Comparison of ENCODE assay signal across 1 fruit fly cellular context in genomic region chr2L:5225547-5226213, dm6.
TF ChIP-seq lines count a peak whose summit lies in the region.

No protein-coding gene starts in this region.

TF ChIP-seq in whole organism, embryonic, 481 proteins besides CTCF, POLR2A, EP300 and RAD21 (continued from another document):
- TF ChIP-seq CG10321 (GFP tag; IDR thresholded peaks at IDR 0.05; lab: Robert Waterston, UW) (no peak), HLHmδ (GFP tag; optimal IDR thresholded peaks at IDR 0.05; lab: Kevin White, UChicago) (no peak), HmgD (GFP tag; optimal IDR thresholded peaks at IDR 0.05; lab: Kevin White, UChicago) (no peak), CG4707 (GFP tag; optimal IDR thresholded peaks at IDR 0.05; lab: Kevin White, UChicago) (no peak), Pdp1 (GFP tag; optimal IDR thresholded peaks at IDR 0.05; lab: Kevin White, UChicago) (peak; percentile 7 to 64), zf30C (GFP tag; optimal IDR thresholded peaks at IDR 0.05; lab: Kevin White, UChicago) (no peak), CG5953 (GFP tag; IDR thresholded peaks at IDR 0.05; lab: Robert Waterston, UW) (no peak), CG7745 (tag; optimal IDR thresholded peaks at IDR 0.05; lab: Kevin White, UChicago) (no peak), Fer2 (tag; optimal IDR thresholded peaks at IDR 0.05; lab: Kevin White, UChicago) (no peak), CG3065 (GFP tag; optimal IDR thresholded peaks at IDR 0.05; lab: Kevin White, UChicago) (no peak), Meics (GFP tag; optimal IDR thresholded peaks at IDR 0.05; lab: Kevin White, UChicago) (peak; percentile 36), CG17612 (GFP tag; IDR thresholded peaks at IDR 0.05; lab: Robert Waterston, UW) (no peak), CG30403 (GFP tag; optimal IDR thresholded peaks at IDR 0.05; lab: Kevin White, UChicago) (peak; percentile 22), CG42726 (GFP tag; IDR thresholded peaks at IDR 0.05; lab: Robert Waterston, UW; ENCODE audit: partially characterized antibody) (no peak), Bteb2 (GFP tag; optimal IDR thresholded peaks at IDR 0.05; lab: Kevin White, UChicago) (no peak), CG3838 (GFP tag; optimal IDR thresholded peaks at IDR 0.05; lab: Kevin White, UChicago) (no peak), yki (optimal IDR thresholded peaks at IDR 0.05; lab: Kevin White, UChicago) (no peak), NFAT (GFP tag; IDR thresholded peaks at IDR 0.05; lab: Robert Waterston, UW) (peak; percentile 54), nau (GFP tag; optimal IDR thresholded peaks at IDR 0.05; lab: Kevin White, UChicago) (peak; percentile 3), C15 (GFP tag; IDR thresholded peaks at IDR 0.05; lab: Robert Waterston, UW) (no peak), z (GFP tag; IDR thresholded peaks at IDR 0.05; lab: Robert Waterston, UW) (no peak), CG17568 (GFP tag; optimal IDR thresholded peaks at IDR 0.05; lab: Kevin White, UChicago) (no peak), B-H2 (GFP tag; optimal IDR thresholded peaks at IDR 0.05; lab: Kevin White, UChicago) (no peak), tup (GFP tag; optimal IDR thresholded peaks at IDR 0.05; lab: Kevin White, UChicago) (no peak), CG6272 (GFP tag; IDR thresholded peaks at IDR 0.05; lab: Robert Waterston, UW) (no peak), Mes4 (GFP tag; optimal IDR thresholded peaks at IDR 0.05; lab: Kevin White, UChicago) (no peak), Usf (GFP tag; optimal IDR thresholded peaks at IDR 0.05; lab: Kevin White, UChicago) (no peak), Hr39 (optimal IDR thresholded peaks at IDR 0.05; lab: Kevin White, UChicago) (no peak), CG8089 (GFP tag; optimal IDR thresholded peaks at IDR 0.05; lab: Kevin White, UChicago) (no peak), da (GFP tag; optimal IDR thresholded peaks at IDR 0.05; lab: Kevin White, UChicago) (no peak), CG7839 (tag; optimal IDR thresholded peaks at IDR 0.05; lab: Kevin White, UChicago) (peak; percentile 36), Rx (GFP tag; IDR thresholded peaks at IDR 0.05; lab: Robert Waterston, UW) (no peak), fd64A (GFP tag; optimal IDR thresholded peaks at IDR 0.05; lab: Kevin White, UChicago) (no peak), CG13123 (GFP tag; optimal IDR thresholded peaks at IDR 0.05; lab: Kevin White, UChicago) (no peak), CG17186 (GFP tag; optimal IDR thresholded peaks at IDR 0.05; lab: Kevin White, UChicago) (no peak), CG3726 (GFP tag; IDR thresholded peaks at IDR 0.05; lab: Robert Waterston, UW) (no peak), Lim3 (GFP tag; IDR thresholded peaks at IDR 0.05; lab: Robert Waterston, UW) (no peak), vvl (GFP tag; IDR thresholded peaks at IDR 0.05; lab: Robert Waterston, UW) (peak; percentile 57), CG1024 (GFP tag; IDR thresholded peaks at IDR 0.05; lab: Robert Waterston, UW) (no peak), CG2202 (tag; optimal IDR thresholded peaks at IDR 0.05; lab: Kevin White, UChicago) (no peak), row (GFP tag; IDR thresholded peaks at IDR 0.05; lab: Robert Waterston, UW) (peak; percentile 82), scrt (GFP tag; optimal IDR thresholded peaks at IDR 0.05; lab: Kevin White, UChicago) (peak; percentile 15), CG10543 (GFP tag; optimal IDR thresholded peaks at IDR 0.05; lab: Kevin White, UChicago) (peak; percentile 39), Eip74EF (GFP tag; optimal IDR thresholded peaks at IDR 0.05; lab: Kevin White, UChicago) (no peak), Bgb (GFP tag; IDR thresholded peaks at IDR 0.05; lab: Robert Waterston, UW; ENCODE audit: partially characterized antibody) (no peak), stc (GFP tag; IDR thresholded peaks at IDR 0.05; lab: Robert Waterston, UW) (peak; percentile 49; the same call in 1 of the 2 replicates), wor (GFP tag; IDR thresholded peaks at IDR 0.05; lab: Robert Waterston, UW) (no peak), bigmax (GFP tag; optimal IDR thresholded peaks at IDR 0.05; lab: Kevin White, UChicago) (no peak), usp (GFP tag; optimal IDR thresholded peaks at IDR 0.05; lab: Kevin White, UChicago) (no peak), dpn (GFP tag; optimal IDR thresholded peaks at IDR 0.05; lab: Kevin White, UChicago) (peak; percentile 15 to 30), Ptx1 (GFP tag; IDR thresholded peaks at IDR 0.05; lab: Robert Waterston, UW) (peak; percentile 70), CG6813 (GFP tag; optimal IDR thresholded peaks at IDR 0.05; lab: Kevin White, UChicago) (peak; percentile 17), gce (GFP tag; IDR thresholded peaks at IDR 0.05; lab: Robert Waterston, UW) (peak; percentile 62; the same call in 2 of the 3 replicates), dati (GFP tag; IDR thresholded peaks at IDR 0.05; lab: Robert Waterston, UW) (no peak), CG17912 (GFP tag; optimal IDR thresholded peaks at IDR 0.05; lab: Kevin White, UChicago) (no peak), ATbp (GFP tag; optimal IDR thresholded peaks at IDR 0.05; lab: Kevin White, UChicago) (peak; percentile 7), Myb (GFP tag; optimal IDR thresholded peaks at IDR 0.05; lab: Kevin White, UChicago) (peak; percentile 3), CG14860 (GFP tag; IDR thresholded peaks at IDR 0.05; lab: Robert Waterston, UW; ENCODE audit: partially characterized antibody) (no peak), Mad (GFP tag; optimal IDR thresholded peaks at IDR 0.05; lab: Kevin White, UChicago) (no peak), Hr3 (GFP tag; optimal IDR thresholded peaks at IDR 0.05; lab: Kevin White, UChicago) (no peak), Jarid2 (GFP tag; optimal IDR thresholded peaks at IDR 0.05; lab: Kevin White, UChicago) (no peak), YL-1 (GFP tag; optimal IDR thresholded peaks at IDR 0.05; lab: Kevin White, UChicago) (no peak), chinmo (GFP tag; IDR thresholded peaks at IDR 0.05; lab: Robert Waterston, UW; ENCODE audit: partially characterized antibody) (0 out of 4 replicates have a peak, but pooled peaks have one; percentile 45), CG9876 (GFP tag; optimal IDR thresholded peaks at IDR 0.05; lab: Kevin White, UChicago) (no peak), CG13775 (GFP tag; optimal IDR thresholded peaks at IDR 0.05; lab: Kevin White, UChicago) (no peak), cg (GFP tag; optimal IDR thresholded peaks at IDR 0.05; lab: Kevin White, UChicago) (no peak), grau (tag; optimal IDR thresholded peaks at IDR 0.05; lab: Kevin White, UChicago) (peak; percentile 6), CG11093 (GFP tag; IDR thresholded peaks at IDR 0.05; lab: Robert Waterston, UW) (no peak), Trl (optimal IDR thresholded peaks at IDR 0.05; lab: Kevin White, UChicago) (no peak), Trl (GFP tag; optimal IDR thresholded peaks at IDR 0.05; lab: Kevin White, UChicago) (no peak), cato (GFP tag; optimal IDR thresholded peaks at IDR 0.05; lab: Kevin White, UChicago; ENCODE audit: borderline replicate concordance) (no peak), CG8478 (optimal IDR thresholded peaks at IDR 0.05; lab: Kevin White, UChicago) (no peak), PHDP (tag; optimal IDR thresholded peaks at IDR 0.05; lab: Kevin White, UChicago) (peak; percentile 6), hb (GFP tag; IDR thresholded peaks at IDR 0.05; lab: Robert Waterston, UW; ENCODE audit: partially characterized antibody) (no peak), Med (GFP tag; lab: Kevin White, UChicago) (peak; percentile 84), CG12769 (tag; optimal IDR thresholded peaks at IDR 0.05; lab: Kevin White, UChicago) (peak; percentile 60), org-1 (GFP tag; optimal IDR thresholded peaks at IDR 0.05; lab: Kevin White, UChicago) (peak; percentile 1), CG33213 (GFP tag; optimal IDR thresholded peaks at IDR 0.05; lab: Kevin White, UChicago) (no peak), exex (tag; optimal IDR thresholded peaks at IDR 0.05; lab: Kevin White, UChicago) (no peak), danr (GFP tag; IDR thresholded peaks at IDR 0.05; lab: Robert Waterston, UW) (no peak), Fer3 (tag; optimal IDR thresholded peaks at IDR 0.05; lab: Kevin White, UChicago) (peak; percentile 18), CG18262 (tag; optimal IDR thresholded peaks at IDR 0.05; lab: Kevin White, UChicago) (no peak), luna (GFP tag; optimal IDR thresholded peaks at IDR 0.05; lab: Kevin White, UChicago) (no peak), Abd-B (GFP tag; optimal IDR thresholded peaks at IDR 0.05; lab: Kevin White, UChicago) (no peak), CG8359 (GFP tag; optimal IDR thresholded peaks at IDR 0.05; lab: Kevin White, UChicago; ENCODE audit: borderline replicate concordance) (no peak), odd (GFP tag; optimal IDR thresholded peaks at IDR 0.05; lab: Kevin White, UChicago) (no peak), fd3F (GFP tag; optimal IDR thresholded peaks at IDR 0.05; lab: Kevin White, UChicago) (no peak), dimm (GFP tag; IDR thresholded peaks at IDR 0.05; lab: Robert Waterston, UW) (no peak), CG30020 (tag; optimal IDR thresholded peaks at IDR 0.05; lab: Kevin White, UChicago) (no peak), Hsf (GFP tag; optimal IDR thresholded peaks at IDR 0.05; lab: Kevin White, UChicago) (no peak), slp2 (GFP tag; optimal IDR thresholded peaks at IDR 0.05; lab: Kevin White, UChicago) (peak; percentile 18), Oli (tag; optimal IDR thresholded peaks at IDR 0.05; lab: Kevin White, UChicago) (peak; percentile 31), CG5245 (GFP tag; optimal IDR thresholded peaks at IDR 0.05; lab: Kevin White, UChicago) (no peak), zen (tag; optimal IDR thresholded peaks at IDR 0.05; lab: Kevin White, UChicago) (no peak), Hr78 (GFP tag; optimal IDR thresholded peaks at IDR 0.05; lab: Kevin White, UChicago) (no peak), CG14667 (GFP tag; IDR thresholded peaks at IDR 0.05; lab: Robert Waterston, UW) (no peak; the same call in 1 of the 2 replicates), ems (GFP tag; optimal IDR thresholded peaks at IDR 0.05; lab: Kevin White, UChicago) (no peak), CG32767 (GFP tag; IDR thresholded peaks at IDR 0.05; lab: Robert Waterston, UW) (no peak), ftz-f1 (GFP tag; optimal IDR thresholded peaks at IDR 0.05; lab: Kevin White, UChicago) (no peak), chm (GFP tag; IDR thresholded peaks at IDR 0.05; lab: Robert Waterston, UW) (no peak), Neu2 (GFP tag; optimal IDR thresholded peaks at IDR 0.05; lab: Kevin White, UChicago; ENCODE audit: borderline replicate concordance) (no peak), CG17361 (GFP tag; IDR thresholded peaks at IDR 0.05; lab: Robert Waterston, UW) (no peak), esg (GFP tag; conservative IDR thresholded peaks at IDR 0.05; lab: Robert Waterston, UW) (0 out of 2 replicates have a peak, but pooled peaks have one; percentile 10), gsb (GFP tag; IDR thresholded peaks at IDR 0.05; lab: Robert Waterston, UW) (no peak), dmrt11E (tag; optimal IDR thresholded peaks at IDR 0.05; lab: Kevin White, UChicago) (no peak), CG3281 (GFP tag; optimal IDR thresholded peaks at IDR 0.05; lab: Kevin White, UChicago) (no peak), CG7928 (GFP tag; optimal IDR thresholded peaks at IDR 0.05; lab: Kevin White, UChicago) (no peak), CG32772 (GFP tag; IDR thresholded peaks at IDR 0.05; lab: Robert Waterston, UW) (peak; percentile 43), CG2889 (GFP tag; IDR thresholded peaks at IDR 0.05; lab: Robert Waterston, UW) (no peak), CG12219 (GFP tag; optimal IDR thresholded peaks at IDR 0.05; lab: Kevin White, UChicago) (no peak), CG13894 (tag; optimal IDR thresholded peaks at IDR 0.05; lab: Kevin White, UChicago) (no peak), Drgx (GFP tag; IDR thresholded peaks at IDR 0.05; lab: Robert Waterston, UW) (peak; percentile 73; the same call in 1 of the 2 replicates), slbo (GFP tag; IDR thresholded peaks at IDR 0.05; lab: Robert Waterston, UW) (peak; percentile 72), lab (GFP tag; optimal IDR thresholded peaks at IDR 0.05; lab: Kevin White, UChicago) (peak; percentile 43), ranshi (GFP tag; IDR thresholded peaks at IDR 0.05; lab: Robert Waterston, UW) (peak; percentile 29; the same call in 1 of the 2 replicates), CG10274 (GFP tag; optimal IDR thresholded peaks at IDR 0.05; lab: Kevin White, UChicago) (no peak), Optix (GFP tag; IDR thresholded peaks at IDR 0.05; lab: Robert Waterston, UW) (no peak), maf-S (GFP tag; optimal IDR thresholded peaks at IDR 0.05; lab: Kevin White, UChicago) (no peak), CG33557 (GFP tag; optimal IDR thresholded peaks at IDR 0.05; lab: Kevin White, UChicago) (no peak), mirr (GFP tag; optimal IDR thresholded peaks at IDR 0.05; lab: Kevin White, UChicago) (no peak), fd96Cb (tag; optimal IDR thresholded peaks at IDR 0.05; lab: Kevin White, UChicago) (no peak), CG13287 (GFP tag; IDR thresholded peaks at IDR 0.05; lab: Robert Waterston, UW; ENCODE audit: partially characterized antibody) (no peak), nmo (GFP tag; optimal IDR thresholded peaks at IDR 0.05; lab: Kevin White, UChicago) (peak; percentile 11), Elba2 (GFP tag; optimal IDR thresholded peaks at IDR 0.05; lab: Kevin White, UChicago) (no peak), CG3407 (GFP tag; optimal IDR thresholded peaks at IDR 0.05; lab: Kevin White, UChicago) (no peak), CG11696 (GFP tag; IDR thresholded peaks at IDR 0.05; lab: Robert Waterston, UW) (no peak), br (optimal IDR thresholded peaks at IDR 0.05; lab: Kevin White, UChicago) (no peak)
